Fruit fly (Drosophila melanogaster) whole organism: ENCODE results near the gene CG17202.

ENCODE experiments used
- CG8478 ChIP-seq: fragments of >200 bp; optimal IDR thresholded peaks from 2 replicates; lab custom pipeline; 2018; ENCODE audit warnings: inconsistent platforms
- usp ChIP-seq: fragments of >200 bp; optimal IDR thresholded peaks from 2 replicates; lab custom pipeline; 2017; ENCODE audit warnings: missing biosample characterization, missing genetic modification characterization, mixed read lengths

DNA sequence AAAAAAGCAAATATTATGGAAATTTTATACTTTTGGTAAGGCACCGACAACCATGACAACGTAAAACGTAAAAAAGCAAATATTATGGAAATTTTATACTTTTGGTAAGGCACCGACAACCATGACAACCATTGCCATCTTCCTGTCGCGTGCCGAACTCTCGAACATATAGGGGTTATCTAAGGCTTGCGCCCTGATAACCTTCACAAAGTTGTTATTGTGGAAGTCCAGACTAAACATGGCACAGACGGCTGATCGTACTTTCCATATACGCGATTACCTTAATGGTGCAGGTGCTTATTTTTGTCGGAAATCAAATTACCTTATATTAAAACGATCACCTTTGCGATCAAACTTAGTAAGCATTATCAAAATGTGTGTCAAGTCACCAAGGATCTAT, 22.9 kb downstream of the CG17202 start:
- TF ChIP-seq CG8478 (lab: Kevin White, UChicago) (no peak), usp (GFP tag; lab: Kevin White, UChicago) (no peak)
